Worm (Caenorhabditis elegans): Measurements from ENCODE around the gene str-226.

DNA sequence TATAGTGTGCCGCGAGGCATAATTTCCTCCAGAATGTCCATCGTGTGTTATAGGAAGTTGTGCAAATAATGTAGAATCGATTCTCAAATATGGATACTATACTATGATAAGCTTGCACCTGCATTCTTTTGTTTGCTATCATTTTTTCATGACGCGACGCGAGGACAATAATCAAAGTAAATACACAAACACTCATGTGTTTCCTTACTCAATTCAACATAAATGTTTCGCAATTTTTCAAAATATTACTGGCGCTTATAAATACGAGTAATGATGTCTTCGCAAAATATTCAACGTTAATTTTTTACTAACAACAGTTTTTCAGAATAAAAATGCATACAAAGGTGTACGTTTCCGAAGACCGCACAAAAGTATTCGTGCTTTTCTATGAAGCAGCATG is 10.8 kb downstream of the str-226 start, which contains the start of gene irg-1:
- TF ChIP-seq nfya-1 (tag; optimal IDR thresholded peaks at IDR 0.05) (no peak), fkh-10 (GFP tag; optimal IDR thresholded peaks at IDR 0.05) (no peak), K02D7.2 (tag; optimal IDR thresholded peaks at IDR 0.05) (no peak), dmd-4 (tag; optimal IDR thresholded peaks at IDR 0.05; ENCODE audit: borderline replicate concordance) (no peak), sox-4 (tag; optimal IDR thresholded peaks at IDR 0.05) (no peak), tbx-2 (tag; optimal IDR thresholded peaks at IDR 0.05) (no peak), ets-4 (tag; optimal IDR thresholded peaks at IDR 0.05) (no peak), ceh-34 (tag; optimal IDR thresholded peaks at IDR 0.05) (no peak)

Measured in whole organism, late embryonic.